Worm (Caenorhabditis elegans) whole organism, early embryonic: ENCODE measurements around the gene lron-10.

ENCODE experiments used
- B0310.2 ChIP-seq: sonication (generic microtip); optimal IDR thresholded peaks from 2 replicates; lab custom pipeline; 2016; ENCODE audit warnings: mild to moderate bottlenecking, missing genetic modification characterization, missing compliant biosample characterization
- F13C5.2 ChIP-seq: sonication (generic microtip); optimal IDR thresholded peaks from 2 replicates; lab custom pipeline; 2017; ENCODE audit warnings: mild to moderate bottlenecking, missing genetic modification characterization, inconsistent platforms, missing compliant biosample characterization
- aly-1 ChIP-seq: sonication (generic microtip); optimal IDR thresholded peaks from 2 replicates; lab custom pipeline; 2016; ENCODE audit warnings: missing genetic modification characterization, missing compliant biosample characterization
- ama-1 ChIP-seq: fragments of 150-350 bp; optimal IDR thresholded peaks from 2 replicates; lab custom pipeline; 2014
- ceh-13 ChIP-seq: fragments of 200-800 bp; sonication (Bioruptor generic); optimal IDR thresholded peaks from 2 replicates; lab custom pipeline; 2018; ENCODE audit warnings: mild to moderate bottlenecking, missing genetic modification characterization, missing compliant biosample characterization
- ceh-36 ChIP-seq: sonication (generic microtip); optimal IDR thresholded peaks from 2 replicates; lab custom pipeline; 2016; ENCODE audit warnings: missing genetic modification characterization, inconsistent platforms, missing compliant biosample characterization
- ets-7 ChIP-seq: sonication (generic microtip); optimal IDR thresholded peaks from 2 replicates; lab custom pipeline; 2016; ENCODE audit warnings: missing genotype, missing genetic modification characterization, missing compliant biosample characterization
- flt-1 ChIP-seq: fragments of 200-800 bp; sonication (Bioruptor generic); IDR thresholded peaks from 2 replicates; pipeline ENCODE4 v1.3.6; 2022; ENCODE audit warnings: missing genetic modification characterization, missing compliant biosample characterization
- hmbx-1 ChIP-seq: sonication (generic microtip); optimal IDR thresholded peaks from 2 replicates; lab custom pipeline; 2016; ENCODE audit warnings: mild to moderate bottlenecking, missing genetic modification characterization, missing compliant biosample characterization
- hmg-4 ChIP-seq: fragments of 200-800 bp; sonication (Bioruptor generic); optimal IDR thresholded peaks from 2 replicates; lab custom pipeline; 2018; ENCODE audit warnings: mild to moderate bottlenecking, missing genetic modification characterization, missing compliant biosample characterization
- hnd-1 ChIP-seq: sonication (generic microtip); optimal IDR thresholded peaks from 2 replicates; lab custom pipeline; 2016; ENCODE audit warnings: missing genetic modification characterization, missing compliant biosample characterization
- pes-1 ChIP-seq: fragments of 200-800 bp; sonication (Bioruptor generic); IDR thresholded peaks from 2 replicates; pipeline ENCODE4 v1.3.6; 2022; ENCODE audit warnings: missing genetic modification reagents, missing genetic modification characterization, missing compliant biosample characterization
- scrt-1 ChIP-seq: fragments of 200-800 bp; sonication (Bioruptor generic); IDR thresholded peaks from 2 replicates; pipeline ENCODE4 v1.3.6; 2022; ENCODE audit warnings: missing genetic modification characterization, missing compliant biosample characterization
- sea-1 ChIP-seq: fragments of 200-800 bp; sonication (Bioruptor generic); conservative IDR thresholded peaks from 2 replicates; pipeline ENCODE4 v1.3.6; 2022; ENCODE audit warnings: missing genetic modification characterization, missing compliant biosample characterization
- tbx-11 ChIP-seq: fragments of 200-800 bp; sonication (Bioruptor generic); IDR thresholded peaks from 2 replicates; pipeline ENCODE4 v1.3.6; 2022; ENCODE audit warnings: missing genetic modification characterization, missing compliant biosample characterization
- tbx-37 ChIP-seq: fragments of 200-800 bp; sonication (Bioruptor generic); conservative IDR thresholded peaks from 2 replicates; pipeline ENCODE4 v1.3.6; 2022; ENCODE audit warnings: missing genetic modification reagents, missing genetic modification characterization, missing compliant biosample characterization
- tra-4 ChIP-seq: sonication (generic microtip); optimal IDR thresholded peaks from 2 replicates; lab custom pipeline; 2017; ENCODE audit warnings: missing genetic modification characterization, missing compliant biosample characterization

Gene lron-10

ce11 chrIII:10621208-10621607 lies at the start of gene lron-10, which contains the start of gene hpr-9:
Gene lron-10, minus strand, starts transcription at chrIII:10621369.
Gene hpr-9, plus strand, starts transcription at chrIII:10621551.
- TF ChIP-seq scrt-1 (no peak), sea-1 (GFP tag; lab: Robert Waterston, UW) (no peak), tbx-37 (GFP tag; lab: Robert Waterston, UW) (peak; percentile 51; the same call in 1 of the 2 replicates), hmg-4 (GFP tag; lab: Kevin White, UChicago) (no peak), pes-1 (GFP tag; lab: Robert Waterston, UW) (0 out of 2 replicates have a peak, but pooled peaks have one; percentile 56), flt-1 (GFP tag; lab: Robert Waterston, UW) (no peak), ceh-36 (tag; lab: Kevin White, UChicago) (no peak), ceh-13 (no peak)

ce11 chrIII:10666640-10667039 lies 45.5 kb upstream of the lron-10 start:
- TF ChIP-seq B0310.2, result no peak
- TF ChIP-seq hmg-4 (GFP tag; lab: Kevin White, UChicago), result peak; percentile 53
- peak; percentile 58 for TF ChIP-seq sea-1 (GFP tag; lab: Robert Waterston, UW)
- TF ChIP-seq ceh-13, result no peak
- TF ChIP-seq hnd-1 (tag; lab: Kevin White, UChicago), result no peak
- TF ChIP-seq tbx-11 (GFP tag; lab: Robert Waterston, UW), result no peak
- TF ChIP-seq ceh-36 (tag; lab: Kevin White, UChicago), result no peak
- no peak for TF ChIP-seq F13C5.2 (tag; lab: Kevin White, UChicago)

- no peak for TF ChIP-seq hmg-4 (GFP tag; lab: Kevin White, UChicago)
- no peak for TF ChIP-seq tbx-37 (GFP tag; lab: Robert Waterston, UW)
- no peak for TF ChIP-seq flt-1 (GFP tag; lab: Robert Waterston, UW)
- TF ChIP-seq hnd-1 (tag; lab: Kevin White, UChicago), result no peak
- no peak for TF ChIP-seq hmbx-1 (tag; lab: Kevin White, UChicago)
- no peak for TF ChIP-seq aly-1 (tag; lab: Kevin White, UChicago)
- no peak for TF ChIP-seq B0310.2
- no peak for TF ChIP-seq scrt-1
- TF ChIP-seq ceh-36 (tag; lab: Kevin White, UChicago), result no peak
- TF ChIP-seq tbx-11 (GFP tag; lab: Robert Waterston, UW), result no peak
- TF ChIP-seq tra-4 (tag; lab: Kevin White, UChicago), result no peak
- TF ChIP-seq ceh-13, result no peak
- no peak for TF ChIP-seq ama-1 (lab: Kevin White, UChicago)
- TF ChIP-seq ets-7 (tag; lab: Kevin White, UChicago), result no peak
Observed at ce11 chrIII:10661292-10661691, 40.1 kb upstream of the lron-10 start.

ce11 chrIII:10658394-10658793 lies 37.2 kb upstream of the lron-10 start:
- no peak for TF ChIP-seq hmbx-1 (tag; lab: Kevin White, UChicago)
- TF ChIP-seq ceh-36 (tag; lab: Kevin White, UChicago), result no peak
- TF ChIP-seq tra-4 (tag; lab: Kevin White, UChicago), result no peak
- TF ChIP-seq aly-1 (tag; lab: Kevin White, UChicago), result no peak
- TF ChIP-seq hmg-4 (GFP tag; lab: Kevin White, UChicago), result no peak
- TF ChIP-seq sea-1 (GFP tag; lab: Robert Waterston, UW), result no peak
- TF ChIP-seq tbx-37 (GFP tag; lab: Robert Waterston, UW), result no peak
- TF ChIP-seq scrt-1, result no peak
- no peak for TF ChIP-seq ceh-13
- TF ChIP-seq F13C5.2 (tag; lab: Kevin White, UChicago), result no peak
- no peak for TF ChIP-seq hnd-1 (tag; lab: Kevin White, UChicago)
- TF ChIP-seq tbx-11 (GFP tag; lab: Robert Waterston, UW), result no peak
- no peak for TF ChIP-seq B0310.2
- no peak for TF ChIP-seq flt-1 (GFP tag; lab: Robert Waterston, UW)
- no peak for TF ChIP-seq pes-1 (GFP tag; lab: Robert Waterston, UW)
- TF ChIP-seq ets-7 (tag; lab: Kevin White, UChicago), result no peak
- no peak for TF ChIP-seq ama-1 (lab: Kevin White, UChicago)

- TF ChIP-seq ama-1 (lab: Kevin White, UChicago) (no peak), hmg-4 (GFP tag; lab: Kevin White, UChicago) (no peak), hmbx-1 (tag; lab: Kevin White, UChicago) (no peak), scrt-1 (no peak), sea-1 (GFP tag; lab: Robert Waterston, UW) (no peak), ets-7 (tag; lab: Kevin White, UChicago) (no peak), tbx-37 (GFP tag; lab: Robert Waterston, UW) (no peak), hnd-1 (tag; lab: Kevin White, UChicago) (no peak), F13C5.2 (tag; lab: Kevin White, UChicago) (no peak), B0310.2 (no peak), ceh-36 (tag; lab: Kevin White, UChicago) (no peak), ceh-13 (no peak), tra-4 (tag; lab: Kevin White, UChicago) (no peak), tbx-11 (GFP tag; lab: Robert Waterston, UW) (no peak)
Observed at ce11 chrIII:10657661-10658060, 36.5 kb upstream of the lron-10 start.

ce11 chrIII:10656069-10656468 lies 34.9 kb upstream of the lron-10 start:
- TF ChIP-seq ceh-13, result no peak

- no peak for TF ChIP-seq sea-1 (GFP tag; lab: Robert Waterston, UW)
- no peak for TF ChIP-seq ets-7 (tag; lab: Kevin White, UChicago)
- no peak for TF ChIP-seq hmg-4 (GFP tag; lab: Kevin White, UChicago)
- TF ChIP-seq aly-1 (tag; lab: Kevin White, UChicago), result no peak
Observed at ce11 chrIII:10654718-10655117, 33.5 kb upstream of the lron-10 start, which contains the start of gene cnt-2. Gene cnt-2, plus strand, starts transcription at chrIII:10655018.

- TF ChIP-seq pes-1 (GFP tag; lab: Robert Waterston, UW) (no peak), B0310.2 (no peak), flt-1 (GFP tag; lab: Robert Waterston, UW) (no peak), F13C5.2 (tag; lab: Kevin White, UChicago) (no peak), hnd-1 (tag; lab: Kevin White, UChicago) (no peak)
Observed at ce11 chrIII:10653479-10653878, 32.3 kb upstream of the lron-10 start.
